Fruit fly (Drosophila melanogaster) whole organism, embryonic: Measurements from ENCODE around the gene CG34238.
A peak's percentile ranks its signal among the peaks of the same experiment; 100 is the strongest.

Experiments used
- Bgb ChIP-seq: fragments of 200-800 bp; sonication (Bioruptor generic); IDR thresholded peaks from 2 replicates; pipeline ENCODE4 v1.3.6; 2022; ENCODE audit warnings: missing biosample characterization, missing genetic modification characterization; ENCODE audit not compliant: partially characterized antibody
- Bteb2 ChIP-seq: fragments of 200-800 bp; sonication (Bioruptor generic); optimal IDR thresholded peaks from 2 replicates; lab custom pipeline; 2016; ENCODE audit warnings: missing biosample characterization, missing genetic modification characterization
- CG11456 ChIP-seq: fragments of 200-800 bp; sonication (Bioruptor generic); IDR thresholded peaks from 3 replicates; pipeline ENCODE4 v1.3.6; 2022; ENCODE audit warnings: missing biosample characterization, missing genetic modification characterization
- CG12071 ChIP-seq: fragments of 200-800 bp; sonication (Bioruptor generic); optimal IDR thresholded peaks from 3 replicates; lab custom pipeline; 2018; ENCODE audit warnings: missing biosample characterization, mild to moderate bottlenecking, missing genetic modification characterization
- CG15479 ChIP-seq: fragments of 200-800 bp; sonication (Bioruptor generic); optimal IDR thresholded peaks from 3 replicates; lab custom pipeline; 2019; ENCODE audit warnings: missing biosample characterization, mild to moderate bottlenecking, missing genetic modification characterization, moderate library complexity
- CG1602 ChIP-seq: fragments of 200-800 bp; sonication (Bioruptor generic); optimal IDR thresholded peaks from 3 replicates; lab custom pipeline; 2016; ENCODE audit warnings: missing biosample characterization, missing genetic modification characterization
- CG16815 ChIP-seq: fragments of 200-800 bp; sonication (Bioruptor generic); optimal IDR thresholded peaks from 3 replicates; lab custom pipeline; 2017; ENCODE audit warnings: missing biosample characterization, mild to moderate bottlenecking, missing genetic modification characterization
- CG16863 ChIP-seq: fragments of 200-800 bp; sonication (Bioruptor generic); optimal IDR thresholded peaks from 3 replicates; lab custom pipeline; 2016; ENCODE audit warnings: missing biosample characterization, missing genetic modification characterization
- CG17186 ChIP-seq: fragments of 200-800 bp; sonication (Bioruptor generic); optimal IDR thresholded peaks from 3 replicates; lab custom pipeline; 2017; ENCODE audit warnings: missing biosample characterization, missing genetic modification reagents, missing genetic modification characterization
- CG17359 ChIP-seq: fragments of 200-800 bp; sonication (Bioruptor generic); optimal IDR thresholded peaks from 3 replicates; lab custom pipeline; 2018; ENCODE audit warnings: missing biosample characterization, mild to moderate bottlenecking, missing genetic modification characterization, moderate library complexity
- CG17829 ChIP-seq: fragments of 200-800 bp; optimal IDR thresholded peaks from 2 replicates; lab custom pipeline; 2019; ENCODE audit warnings: missing biosample characterization, mild to moderate bottlenecking, missing genetic modification characterization, moderate library complexity
- CG18262 ChIP-seq: fragments of 200-800 bp; optimal IDR thresholded peaks from 3 replicates; lab custom pipeline; 2019; ENCODE audit warnings: missing biosample characterization, mild to moderate bottlenecking, missing genetic modification characterization, moderate library complexity
- CG1832 ChIP-seq: fragments of 200-800 bp; sonication (Bioruptor generic); optimal IDR thresholded peaks from 2 replicates; lab custom pipeline; 2017; ENCODE audit warnings: missing biosample characterization, mild to moderate bottlenecking, missing genetic modification characterization, inconsistent platforms
- CG4424 ChIP-seq: fragments of 200-800 bp; sonication (Bioruptor generic); optimal IDR thresholded peaks from 3 replicates; lab custom pipeline; 2016; ENCODE audit warnings: missing biosample characterization, missing genetic modification characterization
- CG6765 ChIP-seq: fragments of 200-800 bp; sonication (Bioruptor generic); optimal IDR thresholded peaks from 3 replicates; lab custom pipeline; 2017; ENCODE audit warnings: missing biosample characterization, mild to moderate bottlenecking, missing genetic modification characterization
- CG7271 ChIP-seq: fragments of 200-800 bp; sonication (Bioruptor generic); optimal IDR thresholded peaks from 2 replicates; lab custom pipeline; 2018; ENCODE audit warnings: missing biosample characterization, mild to moderate bottlenecking, missing genetic modification characterization, moderate library complexity
- CG7987 ChIP-seq: fragments of 200-800 bp; sonication (Bioruptor generic); optimal IDR thresholded peaks from 2 replicates; lab custom pipeline; 2018; ENCODE audit warnings: missing biosample characterization, mild to moderate bottlenecking, missing genetic modification characterization, moderate library complexity
- D19A ChIP-seq: fragments of 200-800 bp; optimal IDR thresholded peaks from 3 replicates; lab custom pipeline; 2019; ENCODE audit warnings: missing biosample characterization, mild to moderate bottlenecking, missing genetic modification characterization, moderate library complexity
- Dip2 ChIP-seq: fragments of 200-800 bp; sonication (Bioruptor generic); IDR thresholded peaks from 2 replicates; pipeline ENCODE4 v1.3.6; 2022; ENCODE audit warnings: missing biosample characterization, missing genetic modification characterization
- Hey ChIP-seq: fragments of 200-800 bp; sonication (Bioruptor generic); optimal IDR thresholded peaks from 3 replicates; lab custom pipeline; 2018; ENCODE audit warnings: missing biosample characterization, mild to moderate bottlenecking, missing genetic modification characterization
- Med ChIP-seq: fragments of 200-800 bp; sonication (Bioruptor generic); peaks from one replicate; lab custom pipeline; 2016; ENCODE audit warnings: missing biosample characterization, missing genetic modification characterization, mild to moderate bottlenecking, inconsistent platforms, moderate library complexity
- Rfx ChIP-seq: fragments of 200-800 bp; sonication (Bioruptor generic); IDR thresholded peaks from 2 replicates; pipeline ENCODE4 v1.3.6; 2022; ENCODE audit warnings: missing biosample characterization, missing genetic modification characterization
- Trl ChIP-seq, 3 experiments: fragments of >200 bp in 2 of 3; fragments of 200-800 bp in 1 of 3; sonication (Bioruptor generic) in 1 of 3; optimal IDR thresholded peaks; 2 replicates in 1 of 3; 3 replicates in 2 of 3; lab custom pipeline; 2016 to 2017; ENCODE audit warnings: missing biosample characterization in 1 of 3, missing genetic modification characterization in 1 of 3
- YL-1 ChIP-seq: fragments of 200-800 bp; sonication (Bioruptor generic); optimal IDR thresholded peaks from 3 replicates; lab custom pipeline; 2017; ENCODE audit warnings: missing biosample characterization, mild to moderate bottlenecking, missing genetic modification characterization
- btn ChIP-seq: fragments of 200-800 bp; sonication (Bioruptor generic); optimal IDR thresholded peaks from 2 replicates; lab custom pipeline; 2016; ENCODE audit warnings: missing biosample characterization, missing genetic modification characterization
- chinmo ChIP-seq: fragments of 200-800 bp; sonication (Bioruptor generic); IDR thresholded peaks from 4 replicates; pipeline ENCODE4 v1.3.6; 2022; ENCODE audit warnings: missing biosample characterization, missing genetic modification characterization; ENCODE audit not compliant: partially characterized antibody
- chm ChIP-seq: fragments of 200-800 bp; sonication (Bioruptor generic); IDR thresholded peaks from 2 replicates; pipeline ENCODE4 v1.3.6; 2022; ENCODE audit warnings: missing biosample characterization, missing genetic modification characterization
- ewg ChIP-seq: fragments of 200-800 bp; sonication (Bioruptor generic); optimal IDR thresholded peaks from 3 replicates; lab custom pipeline; 2017; ENCODE audit warnings: mild to moderate bottlenecking, missing biosample characterization, missing genetic modification reagents, missing genetic modification characterization
- fd96Cb ChIP-seq: fragments of 200-800 bp; sonication (Bioruptor generic); optimal IDR thresholded peaks from 2 replicates; lab custom pipeline; 2018; ENCODE audit warnings: missing biosample characterization, mild to moderate bottlenecking, missing genetic modification characterization, moderate library complexity
- fru ChIP-seq: fragments of >200 bp; optimal IDR thresholded peaks from 2 replicates; lab custom pipeline; 2017
- hbn ChIP-seq: fragments of 200-800 bp; sonication (Bioruptor generic); IDR thresholded peaks from 2 replicates; pipeline ENCODE4 v1.3.6; 2022; ENCODE audit warnings: missing biosample characterization, missing genetic modification characterization; ENCODE audit not compliant: partially characterized antibody
- her ChIP-seq: fragments of 200-800 bp; sonication (Bioruptor generic); optimal IDR thresholded peaks from 2 replicates; lab custom pipeline; 2016; ENCODE audit warnings: missing biosample characterization, missing genetic modification characterization
- kah ChIP-seq: fragments of 200-800 bp; sonication (Bioruptor generic); optimal IDR thresholded peaks from 2 replicates; lab custom pipeline; 2018; ENCODE audit warnings: missing biosample characterization, mild to moderate bottlenecking, missing genetic modification characterization
- lilli ChIP-seq: fragments of 200-800 bp; sonication (Bioruptor generic); optimal IDR thresholded peaks from 3 replicates; lab custom pipeline; 2016; ENCODE audit warnings: missing biosample characterization, missing genetic modification characterization
- mam ChIP-seq: fragments of 200-800 bp; sonication (Bioruptor generic); optimal IDR thresholded peaks from 3 replicates; lab custom pipeline; 2016; ENCODE audit warnings: missing biosample characterization, missing genetic modification characterization
- nmo ChIP-seq: fragments of 200-800 bp; sonication (Bioruptor generic); optimal IDR thresholded peaks from 2 replicates; lab custom pipeline; 2018; ENCODE audit warnings: missing biosample characterization, mild to moderate bottlenecking, missing genetic modification characterization, moderate library complexity
- otp ChIP-seq: fragments of 200-800 bp; sonication (Bioruptor generic); IDR thresholded peaks from 3 replicates; pipeline ENCODE4, ENCODE4 v1.3.6; 2022; ENCODE audit warnings: missing biosample characterization, missing genetic modification characterization
- pho ChIP-seq: fragments of 200-800 bp; sonication (Bioruptor generic); optimal IDR thresholded peaks from 2 replicates; lab custom pipeline; 2016; ENCODE audit warnings: missing biosample characterization, missing genetic modification characterization
- repo ChIP-seq: fragments of 200-800 bp; sonication (Bioruptor generic); optimal IDR thresholded peaks from 2 replicates; lab custom pipeline; 2016; ENCODE audit warnings: missing biosample characterization, missing genetic modification characterization
- row ChIP-seq: fragments of 200-800 bp; sonication (Bioruptor generic); IDR thresholded peaks from 3 replicates; pipeline ENCODE4 v1.3.6; 2022; ENCODE audit warnings: missing biosample characterization, missing genetic modification characterization
- seq ChIP-seq: fragments of 200-800 bp; sonication (Bioruptor generic); IDR thresholded peaks from 2 replicates; pipeline ENCODE4 v1.3.6; 2022; ENCODE audit warnings: missing biosample characterization, missing genetic modification characterization
- shn ChIP-seq: fragments of 200-800 bp; sonication (Bioruptor generic); optimal IDR thresholded peaks from 3 replicates; lab custom pipeline; 2016; ENCODE audit warnings: missing biosample characterization, missing genetic modification characterization
- sisA ChIP-seq: fragments of 200-800 bp; sonication (Bioruptor generic); IDR thresholded peaks from 2 replicates; pipeline ENCODE4 v1.3.6; 2022; ENCODE audit warnings: missing biosample characterization, missing genetic modification characterization
- sob ChIP-seq: fragments of 200-800 bp; sonication (Bioruptor generic); IDR thresholded peaks from 2 replicates; pipeline ENCODE4 v1.3.6; 2022; ENCODE audit warnings: missing biosample characterization, missing genetic modification characterization
- ssp ChIP-seq: fragments of 200-800 bp; sonication (Bioruptor generic); IDR thresholded peaks from 2 replicates; pipeline ENCODE4 v1.3.6; 2022; ENCODE audit warnings: missing biosample characterization, missing genetic modification characterization
- tin ChIP-seq: fragments of 200-800 bp; sonication (Bioruptor generic); optimal IDR thresholded peaks from 3 replicates; lab custom pipeline; 2016; ENCODE audit warnings: missing biosample characterization, missing genetic modification characterization
- tup ChIP-seq: fragments of 200-800 bp; sonication (Bioruptor generic); optimal IDR thresholded peaks from 2 replicates; lab custom pipeline; 2016; ENCODE audit warnings: missing biosample characterization, mild to moderate bottlenecking, missing genetic modification characterization, moderate library complexity
- vvl ChIP-seq: fragments of 200-800 bp; sonication (Bioruptor generic); IDR thresholded peaks from 2 replicates; pipeline ENCODE4 v1.3.6; 2022; ENCODE audit warnings: missing biosample characterization, missing genetic modification characterization
- zen ChIP-seq: fragments of 200-800 bp; sonication (Bioruptor generic); optimal IDR thresholded peaks from 3 replicates; lab custom pipeline; 2018; ENCODE audit warnings: missing biosample characterization, mild to moderate bottlenecking, missing genetic modification characterization, moderate library complexity

Gene CG34238

DNA sequence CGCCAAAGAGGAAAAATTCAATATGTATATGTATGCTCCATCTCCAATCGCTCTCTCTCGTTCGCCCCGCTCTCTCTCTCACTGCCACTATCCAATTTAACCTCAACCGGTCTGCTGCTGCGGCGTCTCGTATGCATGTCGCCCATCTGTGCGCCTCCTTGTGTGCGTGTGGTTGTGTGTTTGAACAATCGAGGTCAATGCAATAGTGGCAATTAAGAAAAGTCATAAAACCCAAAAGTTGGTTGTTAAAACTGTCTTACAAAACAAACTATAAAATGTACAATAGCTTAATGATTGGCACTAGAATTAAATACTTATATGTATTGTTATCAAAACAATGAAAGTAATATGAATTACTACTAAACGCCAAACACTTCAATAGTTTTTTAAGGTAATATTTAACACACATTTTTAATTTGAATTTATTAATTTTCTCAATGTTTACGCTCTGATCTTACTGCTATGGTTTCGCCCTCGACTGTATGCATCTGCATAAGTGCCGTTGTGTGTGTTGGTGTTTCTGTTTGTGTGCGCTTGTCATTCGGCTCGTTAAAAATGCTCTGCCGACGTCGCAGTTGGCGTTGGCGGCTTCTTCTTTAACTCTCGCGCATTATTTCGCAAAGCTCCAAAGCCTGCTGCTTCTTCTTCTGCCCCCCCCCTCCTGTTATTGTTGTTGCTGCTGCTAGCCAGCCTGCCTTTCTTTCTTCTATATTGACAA lies 39.3 kb downstream of the CG34238 start (continued):
- TF ChIP-seq sob (GFP tag; lab: Robert Waterston, UW) (peak; percentile 85; the same call in 1 of the 2 replicates), ssp (peak; percentile 78), nmo (GFP tag; lab: Kevin White, UChicago) (peak; percentile 99), tup (peak; percentile 70), lilli (peak; percentile 93), mam (GFP tag; lab: Kevin White, UChicago) (peak; percentile 76), D19A (peak; percentile 96), btn (GFP tag; lab: Kevin White, UChicago) (peak; percentile 84), Bteb2 (peak; percentile 86), fd96Cb (tag; lab: Kevin White, UChicago) (peak; percentile 97), shn (GFP tag; lab: Kevin White, UChicago) (peak; percentile 53), chm (peak; percentile 88), YL-1 (GFP tag; lab: Kevin White, UChicago) (peak; percentile 95), CG1602 (GFP tag; lab: Kevin White, UChicago) (peak; percentile 96), Hey (tag; lab: Kevin White, UChicago) (peak; percentile 82), CG4424 (GFP tag; lab: Kevin White, UChicago) (peak; percentile 96), Bgb (GFP tag; lab: Robert Waterston, UW) (no peak), CG17829 (tag; lab: Kevin White, UChicago) (peak; percentile 99), CG16815 (GFP tag; lab: Kevin White, UChicago) (peak; percentile 97), Dip2 (GFP tag; lab: Robert Waterston, UW) (peak; percentile 23; the same call in 1 of the 2 replicates), CG7271 (tag; lab: Kevin White, UChicago) (peak; percentile 90), ewg (GFP tag; lab: Kevin White, UChicago) (peak; percentile 91), Med (GFP tag; lab: Kevin White, UChicago) (peak; percentile 98), CG11456 (peak; percentile 81), fru (no peak), seq (peak; percentile 96), CG12071 (peak; percentile 94), repo (GFP tag; lab: Kevin White, UChicago) (peak; percentile 69), sisA (GFP tag; lab: Robert Waterston, UW) (peak; percentile 92), CG7987 (peak; percentile 89), Trl (optimal IDR thresholded peaks at IDR 0.05; lab: Kevin White, UChicago) (peak; percentile 82 to 90), Trl (GFP tag; optimal IDR thresholded peaks at IDR 0.05; lab: Kevin White, UChicago) (peak; percentile 87), her (GFP tag; lab: Kevin White, UChicago) (peak; percentile 35), CG18262 (tag; lab: Kevin White, UChicago) (peak; percentile 100), CG17359 (tag; lab: Kevin White, UChicago) (peak; percentile 98), CG17186 (GFP tag; lab: Kevin White, UChicago) (peak; percentile 89), zen (tag; lab: Kevin White, UChicago) (peak; percentile 98), CG16863 (GFP tag; lab: Kevin White, UChicago) (peak; percentile 82), Rfx (GFP tag; lab: Robert Waterston, UW) (peak; percentile 89), tin (peak; percentile 96), vvl (peak; percentile 96), kah (GFP tag; lab: Kevin White, UChicago) (peak; percentile 94), pho (GFP tag; lab: Kevin White, UChicago) (peak; percentile 83), CG6765 (GFP tag; lab: Kevin White, UChicago) (peak; percentile 96), CG1832 (GFP tag; lab: Kevin White, UChicago) (no peak), row (peak; percentile 97), CG15479 (GFP tag; lab: Kevin White, UChicago) (peak; percentile 83), otp (GFP tag; lab: Robert Waterston, UW) (peak; percentile 83), hbn (GFP tag; lab: Robert Waterston, UW) (no peak), chinmo (peak; percentile 66; the same call in 3 of the 4 replicates)
